Worm (Caenorhabditis elegans) whole organism, L1 larva: Measurements from ENCODE around the gene hil-7.

Experiments used
- ceh-82 ChIP-seq, 3 experiments: fragments of 150-350 bp in 1 of 3; sonication (generic microtip) in 2 of 3; optimal IDR thresholded peaks; 2 replicates each; lab custom pipeline; 2014 to 2017; ENCODE audit warnings: missing biosample characterization in 3 of 3, missing genetic modification characterization in 3 of 3
- elt-2 ChIP-seq: sonication (generic microtip); optimal IDR thresholded peaks from 2 replicates; lab custom pipeline; 2016; ENCODE audit warnings: missing genetic modification characterization, mild to moderate bottlenecking, inconsistent platforms, missing compliant biosample characterization, missing genetic modification reagents
- grh-1 ChIP-seq: fragments of 200-800 bp; sonication (Bioruptor generic); IDR thresholded peaks from 2 replicates; pipeline ENCODE4 v1.3.6; 2022; ENCODE audit warnings: missing genetic modification reagents, missing genetic modification characterization, missing compliant biosample characterization
- isw-1 ChIP-seq: fragments of 200-800 bp; sonication (Bioruptor generic); IDR thresholded peaks from 2 replicates; pipeline ENCODE4 v1.3.6; 2022; ENCODE audit warnings: missing genetic modification characterization, missing compliant biosample characterization
- lin-35 ChIP-seq, 2 experiments: fragments of 150-350 bp; optimal IDR thresholded peaks; 2 replicates each; lab custom pipeline; 2014; ENCODE audit warnings: missing biosample characterization in 2 of 2, missing genetic modification characterization in 2 of 2, missing genetic modification reagents in 2 of 2
- lir-3 ChIP-seq: sonication (generic microtip); optimal IDR thresholded peaks from 2 replicates; lab custom pipeline; 2016; ENCODE audit warnings: mild to moderate bottlenecking, missing genetic modification characterization, moderate library complexity, missing compliant biosample characterization; ENCODE audit not compliant: poor library complexity
- nhr-237 ChIP-seq: fragments of 150-350 bp; optimal IDR thresholded peaks from 2 replicates; lab custom pipeline; 2014; ENCODE audit warnings: missing biosample characterization, missing genetic modification characterization
- nhr-71 ChIP-seq: sonication (generic microtip); optimal IDR thresholded peaks from 2 replicates; lab custom pipeline; 2016; ENCODE audit warnings: mild to moderate bottlenecking, missing genetic modification characterization, moderate library complexity, missing compliant biosample characterization
- snpc-4 ChIP-seq: fragments of 150-350 bp; optimal IDR thresholded peaks from 2 replicates; lab custom pipeline; 2014; ENCODE audit warnings: missing biosample characterization, missing genetic modification characterization
- sox-4 ChIP-seq: sonication (generic microtip); optimal IDR thresholded peaks from 2 replicates; lab custom pipeline; 2016; ENCODE audit warnings: missing genetic modification characterization, missing compliant biosample characterization
- unc-62 ChIP-seq: fragments of 150-350 bp; optimal IDR thresholded peaks from 2 replicates; lab custom pipeline; 2014; ENCODE audit warnings: missing biosample characterization, missing genetic modification reagents, missing genetic modification characterization
- ztf-11 ChIP-seq, 2 experiments: sonication (generic microtip); optimal IDR thresholded peaks; 2 replicates each; lab custom pipeline; 2016 to 2017; ENCODE audit warnings: missing genetic modification characterization in 2 of 2, missing biosample characterization in 1 of 2, missing compliant biosample characterization in 1 of 2

ce11 chrIV:6597298-6597697 lies 48.8 kb upstream of the hil-7 start, which contains the start of gene F38A5.6:
- TF ChIP-seq grh-1 (GFP tag; lab: Robert Waterston, UW): no peak
- TF ChIP-seq isw-1: no peak
- TF ChIP-seq ceh-82 (tag; optimal IDR thresholded peaks at IDR 0.05; lab: Kevin White, UChicago): no peak
- no peak for TF ChIP-seq snpc-4
- TF ChIP-seq nhr-71 (tag; lab: Kevin White, UChicago): no peak
- no peak for TF ChIP-seq elt-2 (tag; lab: Kevin White, UChicago)
- no peak for TF ChIP-seq ztf-11 (tag; optimal IDR thresholded peaks at IDR 0.05; lab: Kevin White, UChicago)
- TF ChIP-seq nhr-237 (tag; lab: Kevin White, UChicago): no peak
- no peak for TF ChIP-seq unc-62 (GFP tag; lab: Kevin White, UChicago)
- no peak for TF ChIP-seq sox-4
- no peak for TF ChIP-seq lin-35 (GFP tag; optimal IDR thresholded peaks at IDR 0.05; lab: Kevin White, UChicago)
- no peak for TF ChIP-seq lir-3 (tag; lab: Kevin White, UChicago)
